Fruit fly (Drosophila melanogaster): ENCODE results near the gene CrebB.

dm6 chrX:18374421-18374935 lies 8.3 kb downstream of the CrebB start:
- TF ChIP-seq CG8478 (optimal IDR thresholded peaks at IDR 0.05) (no peak), CTCF (optimal IDR thresholded peaks at IDR 0.05) (no peak)

Measured in S2 (cell line).